Fruit fly (Drosophila melanogaster) whole organism, embryonic: ENCODE measurements around the gene CG9029.
A peak's percentile ranks its signal among the peaks of the same experiment; 100 is the strongest.

ENCODE experiments used
- Bgb ChIP-seq: fragments of 200-800 bp; sonication (Bioruptor generic); IDR thresholded peaks from 2 replicates; pipeline ENCODE4 v1.3.6; 2022; ENCODE audit warnings: missing biosample characterization, missing genetic modification characterization; ENCODE audit not compliant: partially characterized antibody
- CG10543 ChIP-seq: fragments of 200-800 bp; sonication (Bioruptor generic); optimal IDR thresholded peaks from 3 replicates; lab custom pipeline; 2017; ENCODE audit warnings: missing biosample characterization, mild to moderate bottlenecking, missing genetic modification characterization, moderate library complexity
- CG11560 ChIP-seq: fragments of 200-800 bp; sonication (Bioruptor generic); IDR thresholded peaks from 3 replicates; pipeline ENCODE4 v1.3.6; 2022; ENCODE audit warnings: missing biosample characterization, missing genetic modification characterization
- CG11695 ChIP-seq: fragments of 200-800 bp; sonication (Bioruptor generic); IDR thresholded peaks from 3 replicates; pipeline ENCODE4 v1.3.6; 2022; ENCODE audit warnings: missing biosample characterization, missing genetic modification characterization
- CG11696 ChIP-seq: fragments of 200-800 bp; sonication (Bioruptor generic); IDR thresholded peaks from 2 replicates; pipeline ENCODE4 v1.3.6; 2022; ENCODE audit warnings: missing biosample characterization, missing genetic modification characterization
- CG12236 ChIP-seq: fragments of 200-800 bp; sonication (Bioruptor generic); optimal IDR thresholded peaks from 2 replicates; lab custom pipeline; 2016; ENCODE audit warnings: missing biosample characterization, missing genetic modification characterization
- CG13287 ChIP-seq: fragments of 200-800 bp; sonication (Bioruptor generic); IDR thresholded peaks from 2 replicates; pipeline ENCODE4 v1.3.6; 2022; ENCODE audit warnings: missing biosample characterization, missing genetic modification characterization; ENCODE audit not compliant: partially characterized antibody
- CG17361 ChIP-seq: fragments of 200-800 bp; sonication (Bioruptor generic); IDR thresholded peaks from 3 replicates; pipeline ENCODE4 v1.3.6; 2022; ENCODE audit warnings: missing biosample characterization, missing genetic modification characterization
- CG17829 ChIP-seq: fragments of 200-800 bp; optimal IDR thresholded peaks from 2 replicates; lab custom pipeline; 2019; ENCODE audit warnings: missing biosample characterization, mild to moderate bottlenecking, missing genetic modification characterization, moderate library complexity
- CG18011 ChIP-seq: fragments of 200-800 bp; sonication (Bioruptor generic); optimal IDR thresholded peaks from 2 replicates; lab custom pipeline; 2017; ENCODE audit warnings: missing biosample characterization, missing genetic modification characterization, mild to moderate bottlenecking, moderate library complexity, missing genotype
- CG33213 ChIP-seq: fragments of 200-800 bp; sonication (Bioruptor generic); optimal IDR thresholded peaks from 3 replicates; lab custom pipeline; 2016; ENCODE audit warnings: missing biosample characterization, missing genetic modification characterization
- CG3407 ChIP-seq: fragments of 200-800 bp; sonication (Bioruptor generic); optimal IDR thresholded peaks from 2 replicates; lab custom pipeline; 2018; ENCODE audit warnings: missing biosample characterization, mild to moderate bottlenecking, missing genetic modification characterization
- CG4282 ChIP-seq: fragments of 200-800 bp; sonication (Bioruptor generic); optimal IDR thresholded peaks from 2 replicates; lab custom pipeline; 2016; ENCODE audit warnings: missing biosample characterization, missing genetic modification characterization
- CG5953 ChIP-seq: fragments of 200-800 bp; sonication (Bioruptor generic); IDR thresholded peaks from 2 replicates; pipeline ENCODE4 v1.3.6; 2022; ENCODE audit warnings: missing biosample characterization, missing genetic modification characterization
- CG6654 ChIP-seq: fragments of 200-800 bp; sonication (Bioruptor generic); optimal IDR thresholded peaks from 2 replicates; lab custom pipeline; 2017; ENCODE audit warnings: missing biosample characterization, mild to moderate bottlenecking, missing genetic modification characterization
- CG6689 ChIP-seq: fragments of 200-800 bp; sonication (Bioruptor generic); IDR thresholded peaks from 2 replicates; pipeline ENCODE4 v1.3.6; 2022; ENCODE audit warnings: missing biosample characterization, missing genetic modification characterization
- CG7786 ChIP-seq: fragments of 200-800 bp; sonication (Bioruptor generic); optimal IDR thresholded peaks from 2 replicates; lab custom pipeline; 2016; ENCODE audit warnings: missing biosample characterization, missing genetic modification characterization
- CrebB ChIP-seq: fragments of 200-800 bp; sonication (Bioruptor generic); optimal IDR thresholded peaks from 3 replicates; lab custom pipeline; 2018; ENCODE audit warnings: missing biosample characterization, mild to moderate bottlenecking, missing genetic modification characterization
- Dip3 ChIP-seq: fragments of 200-800 bp; sonication (Bioruptor generic); optimal IDR thresholded peaks from 3 replicates; lab custom pipeline; 2016; ENCODE audit warnings: missing biosample characterization, missing genetic modification characterization
- Fer2 ChIP-seq: fragments of 200-800 bp; sonication (Bioruptor generic); optimal IDR thresholded peaks from 2 replicates; lab custom pipeline; 2018; ENCODE audit warnings: missing biosample characterization, mild to moderate bottlenecking, missing genetic modification characterization, moderate library complexity
- Hr39 ChIP-seq: fragments of >200 bp; optimal IDR thresholded peaks from 2 replicates; lab custom pipeline; 2017
- Hr78 ChIP-seq, 2 experiments: fragments of 200-800 bp in 1 of 2; fragments of >200 bp in 1 of 2; sonication (Bioruptor generic) in 1 of 2; optimal IDR thresholded peaks; 2 replicates each; lab custom pipeline; 2017 to 2019; ENCODE audit warnings: missing biosample characterization in 2 of 2, missing genetic modification characterization in 2 of 2, mild to moderate bottlenecking in 1 of 2, moderate library complexity in 1 of 2
- Lim3 ChIP-seq: fragments of 200-800 bp; sonication (Bioruptor generic); IDR thresholded peaks from 2 replicates; pipeline ENCODE4 v1.3.6; 2022; ENCODE audit warnings: missing biosample characterization, missing genetic modification characterization
- MBD-R2 ChIP-seq: fragments of 200-800 bp; sonication (Bioruptor generic); IDR thresholded peaks from 2 replicates; pipeline ENCODE4 v1.3.6; 2022; ENCODE audit warnings: missing biosample characterization, missing genetic modification characterization
- MESR4 ChIP-seq: fragments of 200-800 bp; sonication (Bioruptor generic); optimal IDR thresholded peaks from 2 replicates; lab custom pipeline; 2018; ENCODE audit warnings: missing biosample characterization, mild to moderate bottlenecking, missing genetic modification characterization, moderate library complexity
- Nf-YB ChIP-seq: fragments of 200-800 bp; sonication (Bioruptor generic); optimal IDR thresholded peaks from 3 replicates; lab custom pipeline; 2019; ENCODE audit warnings: missing biosample characterization, mild to moderate bottlenecking, missing genetic modification characterization, moderate library complexity
- Sox100B ChIP-seq: fragments of 200-800 bp; sonication (Bioruptor generic); optimal IDR thresholded peaks from 3 replicates; lab custom pipeline; 2018; ENCODE audit warnings: missing biosample characterization, mild to moderate bottlenecking, missing genetic modification characterization
- TFAM ChIP-seq: fragments of 200-800 bp; sonication (Bioruptor generic); optimal IDR thresholded peaks from 2 replicates; lab custom pipeline; 2017; ENCODE audit warnings: missing biosample characterization, missing genetic modification characterization, inconsistent platforms
- Taf1 ChIP-seq: fragments of 200-800 bp; sonication (Bioruptor generic); IDR thresholded peaks from 2 replicates; pipeline ENCODE4 v1.3.6; 2022; ENCODE audit warnings: missing biosample characterization, missing genetic modification characterization
- Vsx1 ChIP-seq: fragments of 200-800 bp; sonication (Bioruptor generic); optimal IDR thresholded peaks from 2 replicates; lab custom pipeline; 2017; ENCODE audit warnings: missing biosample characterization, mild to moderate bottlenecking, missing genetic modification characterization, missing genetic modification reagents
- YL-1 ChIP-seq: fragments of 200-800 bp; sonication (Bioruptor generic); optimal IDR thresholded peaks from 3 replicates; lab custom pipeline; 2017; ENCODE audit warnings: missing biosample characterization, mild to moderate bottlenecking, missing genetic modification characterization
- abd-A ChIP-seq: fragments of 200-800 bp; sonication (Bioruptor generic); optimal IDR thresholded peaks from 3 replicates; lab custom pipeline; 2019; ENCODE audit warnings: missing biosample characterization, mild to moderate bottlenecking, missing genetic modification characterization, moderate library complexity
- amos ChIP-seq: fragments of 200-800 bp; sonication (Bioruptor generic); IDR thresholded peaks from 2 replicates; pipeline ENCODE4 v1.3.6; 2022; ENCODE audit warnings: missing biosample characterization, missing genetic modification characterization; ENCODE audit not compliant: partially characterized antibody
- aop ChIP-seq: fragments of 200-800 bp; sonication (Bioruptor generic); IDR thresholded peaks from 2 replicates; pipeline ENCODE4 v1.3.6; 2022; ENCODE audit warnings: missing biosample characterization, missing genetic modification characterization
- caup ChIP-seq: fragments of 200-800 bp; sonication (Bioruptor generic); optimal IDR thresholded peaks from 3 replicates; lab custom pipeline; 2017; ENCODE audit warnings: missing biosample characterization, mild to moderate bottlenecking, missing genetic modification characterization, moderate library complexity; ENCODE audit not compliant: severe bottlenecking
- crp ChIP-seq, 2 experiments: fragments of 200-800 bp; sonication (Bioruptor generic); optimal IDR thresholded peaks; 2 replicates in 1 of 2; 3 replicates in 1 of 2; lab custom pipeline; 2017; ENCODE audit warnings: missing biosample characterization in 2 of 2, missing genetic modification characterization in 2 of 2, mild to moderate bottlenecking in 1 of 2, moderate library complexity in 1 of 2
- dimm ChIP-seq: fragments of 200-800 bp; sonication (Bioruptor generic); IDR thresholded peaks from 2 replicates; pipeline ENCODE4 v1.3.6; 2022; ENCODE audit warnings: missing biosample characterization, missing genetic modification characterization
- eve ChIP-seq, 2 experiments: fragments of >200 bp; optimal IDR thresholded peaks; 2 replicates each; lab custom pipeline; 2017; ENCODE audit warnings: missing biosample characterization in 2 of 2, missing genetic modification characterization in 2 of 2
- gfzf ChIP-seq: fragments of 200-800 bp; sonication (Bioruptor generic); optimal IDR thresholded peaks from 2 replicates; lab custom pipeline; 2016; ENCODE audit warnings: missing biosample characterization, mild to moderate bottlenecking, missing genetic modification characterization, moderate library complexity
- lola ChIP-seq, 3 experiments: fragments of >200 bp in 2 of 3; fragments of 200-800 bp in 1 of 3; sonication (Bioruptor generic) in 1 of 3; optimal IDR thresholded peaks; 2 replicates each; lab custom pipeline; 2017 to 2019; ENCODE audit warnings: missing biosample characterization in 3 of 3, missing genetic modification characterization in 3 of 3, mild to moderate bottlenecking in 1 of 3, moderate library complexity in 1 of 3
- mld ChIP-seq: fragments of 200-800 bp; sonication (Bioruptor generic); IDR thresholded peaks from 3 replicates; pipeline ENCODE4 v1.3.6; 2022; ENCODE audit warnings: missing biosample characterization, missing genetic modification characterization; ENCODE audit not compliant: partially characterized antibody
- onecut ChIP-seq: fragments of 200-800 bp; sonication (Bioruptor generic); IDR thresholded peaks from 2 replicates; pipeline ENCODE4 v1.3.6; 2022; ENCODE audit warnings: missing biosample characterization, missing genetic modification characterization
- pita ChIP-seq: fragments of 200-800 bp; sonication (Bioruptor generic); optimal IDR thresholded peaks from 2 replicates; lab custom pipeline; 2017; ENCODE audit warnings: missing biosample characterization, mild to moderate bottlenecking, missing genetic modification characterization
- sd ChIP-seq: fragments of 200-800 bp; sonication (Bioruptor generic); optimal IDR thresholded peaks from 3 replicates; lab custom pipeline; 2018; ENCODE audit warnings: missing biosample characterization, mild to moderate bottlenecking, missing genetic modification characterization, moderate library complexity
- sens ChIP-seq: fragments of 200-800 bp; sonication (Bioruptor generic); peaks from one replicate; lab custom pipeline; 2016; ENCODE audit warnings: missing biosample characterization, missing genetic modification characterization
- sug ChIP-seq: fragments of 200-800 bp; optimal IDR thresholded peaks from 2 replicates; lab custom pipeline; 2019; ENCODE audit warnings: missing biosample characterization, mild to moderate bottlenecking, missing genetic modification characterization, moderate library complexity
- tgo ChIP-seq: fragments of 200-800 bp; sonication (Bioruptor generic); IDR thresholded peaks from 3 replicates; pipeline ENCODE4 v1.3.6; 2022; ENCODE audit warnings: missing biosample characterization, missing genetic modification characterization
- tio ChIP-seq: fragments of 200-800 bp; sonication (Bioruptor generic); optimal IDR thresholded peaks from 2 replicates; lab custom pipeline; 2017; ENCODE audit warnings: missing biosample characterization, missing genetic modification characterization, inconsistent platforms
- trem ChIP-seq: fragments of 200-800 bp; optimal IDR thresholded peaks from 3 replicates; lab custom pipeline; 2019; ENCODE audit warnings: missing biosample characterization, mild to moderate bottlenecking, missing genetic modification characterization, moderate library complexity
- trh ChIP-seq: fragments of 200-800 bp; sonication (Bioruptor generic); optimal IDR thresholded peaks from 2 replicates; lab custom pipeline; 2016; ENCODE audit warnings: missing biosample characterization, missing genetic modification characterization

The CG9029 gene

dm6 chr2L:5876474-5877067, 9.2 kb upstream of the CG9029 start (continued):
- TF ChIP-seq MESR4 (GFP tag; lab: Kevin White, UChicago), result no peak
- TF ChIP-seq CG13287, result no peak
- TF ChIP-seq MBD-R2, result no peak
- peak; percentile 63 for TF ChIP-seq CG10543 (GFP tag; lab: Kevin White, UChicago)
- TF ChIP-seq Vsx1 (GFP tag; lab: Kevin White, UChicago), result peak; percentile 56
- no peak for TF ChIP-seq CG4282 (GFP tag; lab: Kevin White, UChicago)
- no peak for TF ChIP-seq CG11560 (tag; lab: Robert Waterston, UW)
- TF ChIP-seq YL-1 (GFP tag; lab: Kevin White, UChicago), result peak; percentile 15
- no peak for TF ChIP-seq Nf-YB
- TF ChIP-seq abd-A (tag; lab: Kevin White, UChicago), result no peak
- no peak for TF ChIP-seq CG6654 (GFP tag; lab: Kevin White, UChicago)
- 0 out of 3 replicates have a peak, but pooled peaks have one; percentile 18 for TF ChIP-seq CG11695 (GFP tag; lab: Robert Waterston, UW)
- TF ChIP-seq aop (GFP tag; lab: Robert Waterston, UW), result no peak
- no peak for TF ChIP-seq gfzf (GFP tag; lab: Kevin White, UChicago)
- TF ChIP-seq caup (GFP tag; lab: Kevin White, UChicago), result peak; percentile 77
- no peak for TF ChIP-seq lola (GFP tag; optimal IDR thresholded peaks at IDR 0.05; lab: Kevin White, UChicago)
- TF ChIP-seq amos (GFP tag; lab: Robert Waterston, UW), result no peak
- peak; percentile 48 for TF ChIP-seq Sox100B (GFP tag; lab: Kevin White, UChicago)
- no peak for TF ChIP-seq tio (GFP tag; lab: Kevin White, UChicago)
- TF ChIP-seq CG11696 (GFP tag; lab: Robert Waterston, UW), result no peak
- TF ChIP-seq CG12236 (GFP tag; lab: Kevin White, UChicago), result no peak
- TF ChIP-seq TFAM (GFP tag; lab: Kevin White, UChicago), result no peak
- TF ChIP-seq CG7786 (GFP tag; lab: Kevin White, UChicago), result no peak
- no peak for TF ChIP-seq trem
- TF ChIP-seq sug (tag; lab: Kevin White, UChicago), result peak; percentile 34
- TF ChIP-seq CG5953 (GFP tag; lab: Robert Waterston, UW), result peak; percentile 38; the same call in 1 of the 2 replicates
- TF ChIP-seq sd (tag; lab: Kevin White, UChicago), result peak; percentile 49
- TF ChIP-seq CG33213 (GFP tag; lab: Kevin White, UChicago), result peak; percentile 10
- no peak for TF ChIP-seq dimm
- TF ChIP-seq Taf1 (GFP tag; lab: Robert Waterston, UW), result no peak
- TF ChIP-seq CG18011 (GFP tag; lab: Kevin White, UChicago), result peak; percentile 27
- 0 out of 2 replicates have a peak, but pooled peaks have one; percentile 11 for TF ChIP-seq onecut (GFP tag; lab: Robert Waterston, UW)
- no peak for TF ChIP-seq CG3407 (GFP tag; lab: Kevin White, UChicago)
- peak; percentile 16 for TF ChIP-seq Dip3 (GFP tag; lab: Kevin White, UChicago)
- no peak for TF ChIP-seq CG6689 (GFP tag; lab: Robert Waterston, UW)
- TF ChIP-seq pita (GFP tag; lab: Kevin White, UChicago), result no peak
- TF ChIP-seq crp (GFP tag; optimal IDR thresholded peaks at IDR 0.05; lab: Kevin White, UChicago), result no peak
- TF ChIP-seq sens (GFP tag; lab: Kevin White, UChicago), result peak; percentile 69
- no peak for TF ChIP-seq eve (GFP tag; optimal IDR thresholded peaks at IDR 0.05; lab: Kevin White, UChicago)
- no peak for TF ChIP-seq trh (GFP tag; lab: Kevin White, UChicago)
- no peak for TF ChIP-seq Bgb
- TF ChIP-seq tgo, result no peak
- peak; percentile 70 for TF ChIP-seq Fer2 (tag; lab: Kevin White, UChicago)
- no peak for TF ChIP-seq Lim3 (GFP tag; lab: Robert Waterston, UW)
- peak; percentile 68 for TF ChIP-seq CrebB (tag; lab: Kevin White, UChicago)
- TF ChIP-seq Hr39 (lab: Kevin White, UChicago), result no peak
- TF ChIP-seq mld (GFP tag; lab: Robert Waterston, UW), result no peak
- TF ChIP-seq CG17829 (tag; lab: Kevin White, UChicago), result no peak
- TF ChIP-seq CG17361 (GFP tag; lab: Robert Waterston, UW), result no peak
- no peak for TF ChIP-seq Hr78 (GFP tag; optimal IDR thresholded peaks at IDR 0.05; lab: Kevin White, UChicago)
